Worm (Caenorhabditis elegans): ENCODE data around the gene acp-5.
A peak's percentile ranks its signal among the peaks of the same experiment; 100 is the strongest.

acp-5 gene

DNA sequence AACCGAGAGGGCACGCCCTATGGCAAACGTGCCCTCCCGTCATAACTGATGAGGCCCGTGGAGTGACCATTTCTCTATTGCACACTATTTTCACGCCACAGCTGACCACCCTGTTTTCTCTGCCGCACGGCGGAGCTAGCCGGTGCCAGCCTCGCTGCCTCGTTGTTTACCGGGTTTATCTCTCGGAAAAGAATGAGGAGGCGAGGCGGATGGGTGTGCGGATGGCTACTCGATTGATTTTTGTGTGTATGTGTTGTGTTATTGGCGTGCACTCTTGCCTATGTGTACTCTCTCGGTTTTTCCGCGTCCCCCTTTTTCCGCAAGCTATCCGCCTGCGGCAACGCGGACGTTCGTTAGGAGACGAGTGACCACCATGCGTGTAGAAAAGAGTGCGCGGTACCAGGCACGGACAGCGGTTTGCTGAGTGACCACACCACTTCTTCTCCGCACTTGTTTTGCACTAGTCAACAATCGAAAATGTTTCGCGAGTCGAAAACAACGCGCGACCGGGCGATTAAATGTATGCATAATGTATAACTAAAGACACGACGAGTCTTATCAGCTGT is 17.2 kb upstream of the acp-5 start:
- TF ChIP-seq ztf-1 (GFP tag; conservative IDR thresholded peaks at IDR 0.05) (no peak), nhr-11 (tag; optimal IDR thresholded peaks at IDR 0.05) (no peak), sma-3 (GFP tag; optimal IDR thresholded peaks at IDR 0.05) (peak; percentile 58), blmp-1 (tag; optimal IDR thresholded peaks at IDR 0.05; ENCODE audit: insufficient read depth) (no peak), sem-4 (tag; optimal IDR thresholded peaks at IDR 0.05) (peak; percentile 91), nhr-23 (tag; optimal IDR thresholded peaks at IDR 0.05) (no peak), lin-13 (GFP tag; optimal IDR thresholded peaks at IDR 0.05) (peak; percentile 3), C34F6.9 (tag; optimal IDR thresholded peaks at IDR 0.05) (peak; percentile 51), nhr-237 (tag; optimal IDR thresholded peaks at IDR 0.05) (no peak), crh-2 (tag; optimal IDR thresholded peaks at IDR 0.05) (peak; percentile 68), skn-1 (tag; optimal IDR thresholded peaks at IDR 0.05) (no peak), fos-1 (tag; optimal IDR thresholded peaks at IDR 0.05) (peak; percentile 49), elt-3 (tag; optimal IDR thresholded peaks at IDR 0.05) (no peak), nhr-77 (tag; optimal IDR thresholded peaks at IDR 0.05) (no peak), unc-62 (GFP tag; optimal IDR thresholded peaks at IDR 0.05) (peak; percentile 20), F13H6.1 (tag; optimal IDR thresholded peaks at IDR 0.05) (peak; percentile 100), nhr-12 (tag; optimal IDR thresholded peaks at IDR 0.05) (no peak), dmd-4 (tag; optimal IDR thresholded peaks at IDR 0.05) (no peak), Y55F3AM.14 (GFP tag; optimal IDR thresholded peaks at IDR 0.05) (peak; percentile 98), ceh-16 (tag; optimal IDR thresholded peaks at IDR 0.05) (no peak), ztf-11 (tag; optimal IDR thresholded peaks at IDR 0.05) (no peak), unc-55 (GFP tag; optimal IDR thresholded peaks at IDR 0.05) (peak; percentile 41), mdl-1 (tag; optimal IDR thresholded peaks at IDR 0.05) (peak; percentile 68 to 81), lin-39 (tag; optimal IDR thresholded peaks at IDR 0.05) (peak; percentile 66), ZK546.5 (tag; optimal IDR thresholded peaks at IDR 0.05) (no peak), gmeb-1 (tag; optimal IDR thresholded peaks at IDR 0.05) (no peak), mab-5 (tag; optimal IDR thresholded peaks at IDR 0.05) (no peak), nhr-21 (tag; optimal IDR thresholded peaks at IDR 0.05) (peak; percentile 83), ama-1 (optimal IDR thresholded peaks at IDR 0.05) (no peak), zag-1 (tag; optimal IDR thresholded peaks at IDR 0.05) (peak; percentile 63), lsy-2 (tag; optimal IDR thresholded peaks at IDR 0.05) (peak in 1 of 2 experiments; percentile 76), unc-39 (tag; optimal IDR thresholded peaks at IDR 0.05) (no peak), R02D3.7 (tag; optimal IDR thresholded peaks at IDR 0.05) (no peak), elt-1 (tag; optimal IDR thresholded peaks at IDR 0.05) (no peak), sma-9 (GFP tag; optimal IDR thresholded peaks at IDR 0.05) (peak; percentile 87), sma-9 (tag; optimal IDR thresholded peaks at IDR 0.05) (no peak), alr-1 (tag; optimal IDR thresholded peaks at IDR 0.05) (no peak), egl-27 (tag; optimal IDR thresholded peaks at IDR 0.05) (peak; percentile 76), nhr-129 (tag; optimal IDR thresholded peaks at IDR 0.05) (peak; percentile 46), nhr-10 (tag; optimal IDR thresholded peaks at IDR 0.05) (no peak), snpc-4 (tag; optimal IDR thresholded peaks at IDR 0.05) (no peak), peb-1 (tag; optimal IDR thresholded peaks at IDR 0.05) (peak; percentile 94), ceh-82 (tag; optimal IDR thresholded peaks at IDR 0.05) (no peak), nhr-6 (tag; optimal IDR thresholded peaks at IDR 0.05) (no peak), aly-2 (tag; optimal IDR thresholded peaks at IDR 0.05) (no peak), mbf-1 (tag; optimal IDR thresholded peaks at IDR 0.05) (no peak), nhr-25 (tag; optimal IDR thresholded peaks at IDR 0.05) (no peak), ztf-4 (tag; optimal IDR thresholded peaks at IDR 0.05) (no peak), lin-11 (tag; optimal IDR thresholded peaks at IDR 0.05) (peak; percentile 47)

Data from whole organism, L2 larva.